Fruit fly (Drosophila melanogaster) whole organism, embryonic: ENCODE measurements around the gene kraken.

Source experiments
- CG10431 ChIP-seq: fragments of 200-800 bp; sonication (Bioruptor generic); optimal IDR thresholded peaks from 3 replicates; lab custom pipeline; 2018; ENCODE audit warnings: missing biosample characterization, mild to moderate bottlenecking, missing genetic modification characterization
- CG11398 ChIP-seq: fragments of 200-800 bp; sonication (Bioruptor generic); optimal IDR thresholded peaks from 2 replicates; lab custom pipeline; 2016; ENCODE audit warnings: missing biosample characterization, missing genetic modification characterization
- CG11695 ChIP-seq: fragments of 200-800 bp; sonication (Bioruptor generic); IDR thresholded peaks from 3 replicates; pipeline ENCODE4 v1.3.6; 2022; ENCODE audit warnings: missing biosample characterization, missing genetic modification characterization
- CG12071 ChIP-seq: fragments of 200-800 bp; sonication (Bioruptor generic); optimal IDR thresholded peaks from 3 replicates; lab custom pipeline; 2018; ENCODE audit warnings: missing biosample characterization, mild to moderate bottlenecking, missing genetic modification characterization
- CG14965 ChIP-seq: fragments of 200-800 bp; sonication (Bioruptor generic); optimal IDR thresholded peaks from 2 replicates; lab custom pipeline; 2016; ENCODE audit warnings: missing biosample characterization, missing genetic modification characterization, borderline replicate concordance
- CG17361 ChIP-seq: fragments of 200-800 bp; sonication (Bioruptor generic); IDR thresholded peaks from 3 replicates; pipeline ENCODE4 v1.3.6; 2022; ENCODE audit warnings: missing biosample characterization, missing genetic modification characterization
- CG17802 ChIP-seq: fragments of 200-800 bp; sonication (Bioruptor generic); optimal IDR thresholded peaks from 2 replicates; lab custom pipeline; 2018; ENCODE audit warnings: missing biosample characterization, mild to moderate bottlenecking, missing genetic modification characterization, moderate library complexity
- CG17912 ChIP-seq: fragments of 200-800 bp; sonication (Bioruptor generic); optimal IDR thresholded peaks from 2 replicates; lab custom pipeline; 2018; ENCODE audit warnings: missing biosample characterization, mild to moderate bottlenecking, missing genetic modification characterization
- CG31388 ChIP-seq: fragments of 200-800 bp; sonication (Bioruptor generic); optimal IDR thresholded peaks from 2 replicates; lab custom pipeline; 2016; ENCODE audit warnings: missing biosample characterization, missing genetic modification characterization
- CG31441 ChIP-seq: fragments of 200-800 bp; sonication (Bioruptor generic); IDR thresholded peaks from 2 replicates; pipeline ENCODE4 v1.3.6; 2022; ENCODE audit warnings: missing biosample characterization, missing genetic modification characterization
- CG34376 ChIP-seq: fragments of 200-800 bp; sonication (Bioruptor generic); optimal IDR thresholded peaks from 2 replicates; lab custom pipeline; 2018; ENCODE audit warnings: missing biosample characterization, mild to moderate bottlenecking, missing genetic modification characterization
- CG34422 ChIP-seq: fragments of 200-800 bp; sonication (Bioruptor generic); IDR thresholded peaks from 3 replicates; pipeline ENCODE4 v1.3.6; 2022; ENCODE audit warnings: missing biosample characterization, missing genetic modification characterization
- CG42726 ChIP-seq: fragments of 200-800 bp; sonication (Bioruptor generic); IDR thresholded peaks from 2 replicates; pipeline ENCODE4 v1.3.6; 2022; ENCODE audit warnings: missing biosample characterization, missing genetic modification characterization; ENCODE audit not compliant: partially characterized antibody
- CG4404 ChIP-seq: fragments of 200-800 bp; sonication (Bioruptor generic); IDR thresholded peaks from 2 replicates; pipeline ENCODE4 v1.3.6; 2022; ENCODE audit warnings: missing biosample characterization, missing genetic modification characterization
- CG6791 ChIP-seq: fragments of 200-800 bp; sonication (Bioruptor generic); IDR thresholded peaks from 3 replicates; pipeline ENCODE4 v1.3.6; 2022; ENCODE audit warnings: missing biosample characterization, missing genetic modification characterization; ENCODE audit not compliant: partially characterized antibody
- CG7372 ChIP-seq: fragments of 200-800 bp; sonication (Bioruptor generic); IDR thresholded peaks from 2 replicates; pipeline ENCODE4 v1.3.6; 2022; ENCODE audit warnings: missing biosample characterization, missing genetic modification characterization
- CG7839 ChIP-seq: fragments of 200-800 bp; sonication (Bioruptor generic); optimal IDR thresholded peaks from 3 replicates; lab custom pipeline; 2018; ENCODE audit warnings: missing biosample characterization, mild to moderate bottlenecking, missing genetic modification characterization, moderate library complexity
- CG7928 ChIP-seq: fragments of 200-800 bp; sonication (Bioruptor generic); optimal IDR thresholded peaks from 2 replicates; lab custom pipeline; 2017; ENCODE audit warnings: missing biosample characterization, mild to moderate bottlenecking, missing genetic modification characterization
- CG8359 ChIP-seq: fragments of 200-800 bp; sonication (Bioruptor generic); optimal IDR thresholded peaks from 2 replicates; lab custom pipeline; 2017; ENCODE audit warnings: missing biosample characterization, mild to moderate bottlenecking, missing genetic modification characterization, borderline replicate concordance
- CG9437 ChIP-seq: fragments of 200-800 bp; sonication (Bioruptor generic); optimal IDR thresholded peaks from 2 replicates; lab custom pipeline; 2018; ENCODE audit warnings: missing biosample characterization, mild to moderate bottlenecking, missing genetic modification characterization
- CG9932 ChIP-seq: fragments of 200-800 bp; sonication (Bioruptor generic); IDR thresholded peaks from 2 replicates; pipeline ENCODE4 v1.3.6; 2022; ENCODE audit warnings: missing biosample characterization, missing genetic modification characterization
- Deaf1 ChIP-seq: fragments of 200-800 bp; optimal IDR thresholded peaks from 3 replicates; lab custom pipeline; 2019; ENCODE audit warnings: missing biosample characterization, mild to moderate bottlenecking, missing genetic modification characterization, moderate library complexity
- Eip74EF ChIP-seq, 2 experiments: fragments of 200-800 bp in 1 of 2; fragments of >200 bp in 1 of 2; sonication (Bioruptor generic) in 1 of 2; optimal IDR thresholded peaks; 2 replicates each; lab custom pipeline; 2017 to 2019; ENCODE audit warnings: missing biosample characterization in 2 of 2, missing genetic modification characterization in 2 of 2, mild to moderate bottlenecking in 1 of 2, moderate library complexity in 1 of 2
- Elba2 ChIP-seq: fragments of 200-800 bp; sonication (Bioruptor generic); optimal IDR thresholded peaks from 3 replicates; lab custom pipeline; 2016; ENCODE audit warnings: missing biosample characterization, missing genetic modification characterization
- Ets65A ChIP-seq: fragments of 200-800 bp; sonication (Bioruptor generic); peaks from one replicate; lab custom pipeline; 2016; ENCODE audit warnings: missing biosample characterization, missing genetic modification characterization
- Gug ChIP-seq: fragments of 200-800 bp; sonication (Bioruptor generic); IDR thresholded peaks from 4 replicates; pipeline ENCODE4 v1.3.6; 2022; ENCODE audit warnings: missing biosample characterization, missing genetic modification characterization
- HHEX ChIP-seq: fragments of 200-800 bp; sonication (Bioruptor generic); optimal IDR thresholded peaks from 3 replicates; lab custom pipeline; 2017; ENCODE audit warnings: missing biosample characterization, mild to moderate bottlenecking, missing genetic modification characterization, missing genetic modification reagents
- Jarid2 ChIP-seq: fragments of 200-800 bp; sonication (Bioruptor generic); optimal IDR thresholded peaks from 3 replicates; lab custom pipeline; 2017; ENCODE audit warnings: mild to moderate bottlenecking, missing biosample characterization, missing genetic modification reagents, missing genetic modification characterization
- Mad ChIP-seq: fragments of 200-800 bp; sonication (Bioruptor generic); optimal IDR thresholded peaks from 2 replicates; lab custom pipeline; 2016; ENCODE audit warnings: missing biosample characterization, missing genetic modification characterization
- Ravus ChIP-seq: fragments of 200-800 bp; sonication (Bioruptor generic); IDR thresholded peaks from 2 replicates; pipeline ENCODE4 v1.3.6; 2022; ENCODE audit warnings: missing biosample characterization, missing genetic modification characterization
- Six4 ChIP-seq: fragments of 200-800 bp; sonication (Bioruptor generic); optimal IDR thresholded peaks from 2 replicates; lab custom pipeline; 2016; ENCODE audit warnings: missing biosample characterization, missing genetic modification characterization
- Sox102F ChIP-seq: fragments of 200-800 bp; sonication (Bioruptor generic); optimal IDR thresholded peaks from 2 replicates; lab custom pipeline; 2018; ENCODE audit warnings: missing biosample characterization, mild to moderate bottlenecking, missing genetic modification characterization, moderate library complexity
- amos ChIP-seq: fragments of 200-800 bp; sonication (Bioruptor generic); IDR thresholded peaks from 2 replicates; pipeline ENCODE4 v1.3.6; 2022; ENCODE audit warnings: missing biosample characterization, missing genetic modification characterization; ENCODE audit not compliant: partially characterized antibody
- bbx ChIP-seq: fragments of 200-800 bp; sonication (Bioruptor generic); IDR thresholded peaks from 2 replicates; pipeline ENCODE4 v1.3.6; 2022; ENCODE audit warnings: missing biosample characterization, missing genetic modification characterization; ENCODE audit not compliant: partially characterized antibody
- bcd ChIP-seq: fragments of 200-800 bp; sonication (Bioruptor generic); optimal IDR thresholded peaks from 2 replicates; lab custom pipeline; 2017; ENCODE audit warnings: missing biosample characterization, mild to moderate bottlenecking, missing genetic modification characterization
- bowl ChIP-seq: fragments of 200-800 bp; sonication (Bioruptor generic); IDR thresholded peaks from 2 replicates; pipeline ENCODE4 v1.3.6; 2022; ENCODE audit warnings: missing biosample characterization, missing genetic modification characterization
- cad ChIP-seq: fragments of >200 bp; optimal IDR thresholded peaks from 2 replicates; lab custom pipeline; 2017; ENCODE audit warnings: missing biosample characterization, missing genetic modification characterization
- chn ChIP-seq: fragments of 200-800 bp; sonication (Bioruptor generic); optimal IDR thresholded peaks from 2 replicates; lab custom pipeline; 2016; ENCODE audit warnings: missing biosample characterization, missing genetic modification characterization
- crol ChIP-seq: fragments of 200-800 bp; sonication (Bioruptor generic); IDR thresholded peaks from 2 replicates; pipeline ENCODE4 v1.3.6; 2022; ENCODE audit warnings: missing biosample characterization, missing genetic modification characterization
- da ChIP-seq: fragments of 200-800 bp; sonication (Bioruptor generic); optimal IDR thresholded peaks from 2 replicates; lab custom pipeline; 2016; ENCODE audit warnings: missing biosample characterization, missing genetic modification characterization
- dpn ChIP-seq, 2 experiments: fragments of 200-800 bp; sonication (Bioruptor generic); optimal IDR thresholded peaks; 3 replicates each; lab custom pipeline; 2016; ENCODE audit warnings: missing biosample characterization in 2 of 2, missing genetic modification characterization in 2 of 2
- ftz-f1 ChIP-seq: fragments of 200-800 bp; sonication (Bioruptor generic); optimal IDR thresholded peaks from 2 replicates; lab custom pipeline; 2016; ENCODE audit warnings: missing biosample characterization, missing genetic modification characterization
- fu2 ChIP-seq: fragments of 200-800 bp; sonication (Bioruptor generic); optimal IDR thresholded peaks from 2 replicates; lab custom pipeline; 2016; ENCODE audit warnings: missing biosample characterization, missing genetic modification characterization
- grau ChIP-seq: fragments of 200-800 bp; optimal IDR thresholded peaks from 3 replicates; lab custom pipeline; 2019; ENCODE audit warnings: missing biosample characterization, mild to moderate bottlenecking, missing genetic modification characterization, moderate library complexity
- gsb-n ChIP-seq: fragments of 200-800 bp; sonication (Bioruptor generic); optimal IDR thresholded peaks from 3 replicates; lab custom pipeline; 2018; ENCODE audit warnings: missing biosample characterization, mild to moderate bottlenecking, missing genetic modification characterization
- h ChIP-seq: fragments of >200 bp; optimal IDR thresholded peaks from 2 replicates; lab custom pipeline; 2017
- pb ChIP-seq: fragments of 200-800 bp; sonication (Bioruptor generic); optimal IDR thresholded peaks from 3 replicates; lab custom pipeline; 2016; ENCODE audit warnings: missing biosample characterization, missing genetic modification characterization
- pho ChIP-seq: fragments of 200-800 bp; sonication (Bioruptor generic); optimal IDR thresholded peaks from 2 replicates; lab custom pipeline; 2016; ENCODE audit warnings: missing biosample characterization, missing genetic modification characterization
- rib ChIP-seq: fragments of 200-800 bp; sonication (Bioruptor generic); IDR thresholded peaks from 2 replicates; pipeline ENCODE4 v1.3.6; 2022; ENCODE audit warnings: missing biosample characterization, missing genetic modification characterization
- shn ChIP-seq: fragments of 200-800 bp; sonication (Bioruptor generic); optimal IDR thresholded peaks from 3 replicates; lab custom pipeline; 2016; ENCODE audit warnings: missing biosample characterization, missing genetic modification characterization
- toy ChIP-seq: fragments of 200-800 bp; sonication (Bioruptor generic); IDR thresholded peaks from 2 replicates; pipeline ENCODE4 v1.3.6; 2022; ENCODE audit warnings: missing biosample characterization, missing genetic modification characterization
- yki ChIP-seq: fragments of >200 bp; optimal IDR thresholded peaks from 3 replicates; lab custom pipeline; 2018

The kraken gene

dm6 chr2L:841708-842107 lies 10.9 kb upstream of the kraken start (continued):
- TF ChIP-seq cad (GFP tag; lab: Kevin White, UChicago) (no peak), toy (GFP tag; lab: Robert Waterston, UW) (peak; percentile 58; the same call in 1 of the 2 replicates), da (no peak), amos (GFP tag; lab: Robert Waterston, UW) (no peak), CG12071 (peak; percentile 62), bcd (GFP tag; lab: Kevin White, UChicago) (peak; percentile 75), dpn (GFP tag; optimal IDR thresholded peaks at IDR 0.05; lab: Kevin White, UChicago) (peak; percentile 74), CG17361 (GFP tag; lab: Robert Waterston, UW) (peak; percentile 59; the same call in 2 of the 3 replicates), CG7839 (peak; percentile 76), CG6791 (GFP tag; lab: Robert Waterston, UW) (no peak), CG17912 (GFP tag; lab: Kevin White, UChicago) (no peak), CG9932 (GFP tag; lab: Robert Waterston, UW) (peak; percentile 94), bbx (GFP tag; lab: Robert Waterston, UW) (no peak), CG42726 (GFP tag; lab: Robert Waterston, UW) (no peak), Six4 (GFP tag; lab: Kevin White, UChicago) (peak; percentile 13), bowl (peak; percentile 52; the same call in 1 of the 2 replicates), Ravus (GFP tag; lab: Robert Waterston, UW) (peak; percentile 60), grau (tag; lab: Kevin White, UChicago) (peak; percentile 74), Gug (GFP tag; lab: Robert Waterston, UW) (peak; percentile 80), crol (0 out of 2 replicates have a peak, but pooled peaks have one; percentile 11), ftz-f1 (GFP tag; lab: Kevin White, UChicago) (peak; percentile 38), CG34376 (GFP tag; lab: Kevin White, UChicago) (peak; percentile 55), gsb-n (tag; lab: Kevin White, UChicago) (no peak), CG4404 (peak; percentile 74), Jarid2 (GFP tag; lab: Kevin White, UChicago) (peak; percentile 4), h (no peak), CG8359 (GFP tag; lab: Kevin White, UChicago) (no peak), Elba2 (GFP tag; lab: Kevin White, UChicago) (no peak), CG11695 (GFP tag; lab: Robert Waterston, UW) (peak; percentile 82), rib (GFP tag; lab: Robert Waterston, UW) (peak; percentile 86), shn (GFP tag; lab: Kevin White, UChicago) (peak; percentile 33), CG34422 (GFP tag; lab: Robert Waterston, UW) (peak; percentile 68; the same call in 1 of the 3 replicates), Eip74EF (GFP tag; optimal IDR thresholded peaks at IDR 0.05; lab: Kevin White, UChicago) (peak in 1 of 2 experiments; percentile 48), CG10431 (GFP tag; lab: Kevin White, UChicago) (no peak), pho (GFP tag; lab: Kevin White, UChicago) (peak; percentile 75), CG7928 (GFP tag; lab: Kevin White, UChicago) (peak; percentile 38), CG9437 (GFP tag; lab: Kevin White, UChicago) (peak; percentile 16), CG7372 (GFP tag; lab: Robert Waterston, UW) (peak; percentile 63), yki (no peak), Mad (GFP tag; lab: Kevin White, UChicago) (peak; percentile 50), CG31388 (GFP tag; lab: Kevin White, UChicago) (no peak), HHEX (GFP tag; lab: Kevin White, UChicago) (peak; percentile 72), Sox102F (GFP tag; lab: Kevin White, UChicago) (peak; percentile 77), pb (peak; percentile 53), Deaf1 (peak; percentile 39), CG17802 (tag; lab: Kevin White, UChicago) (no peak), fu2 (peak; percentile 74), chn (GFP tag; lab: Kevin White, UChicago) (peak; percentile 63), CG11398 (no peak), CG14965 (GFP tag; lab: Kevin White, UChicago) (no peak), CG31441 (GFP tag; lab: Robert Waterston, UW) (peak; percentile 47; the same call in 1 of the 2 replicates), Ets65A (peak; percentile 93)
